Worm (Caenorhabditis elegans): Measurements from ENCODE around the gene anat-1.

- TF ChIP-seq snpc-4 (GFP tag; optimal IDR thresholded peaks at IDR 0.05) (no peak), snpc-4 (tag; optimal IDR thresholded peaks at IDR 0.05) (no peak), ztf-26 (tag; optimal IDR thresholded peaks at IDR 0.05) (no peak), pha-4 (tag; optimal IDR thresholded peaks at IDR 0.05) (no peak), F49E8.2 (tag; optimal IDR thresholded peaks at IDR 0.05; ENCODE audit: insufficient read depth) (no peak), ceh-79 (tag; optimal IDR thresholded peaks at IDR 0.05) (no peak)
These were observed 19.4 kb upstream of the anat-1 start for ce11 chrIV:6751213-6751612.

All from whole organism, young adult.